Fruit fly (Drosophila melanogaster) whole organism, adult: ENCODE data around the gene CG14984.
A peak's percentile ranks its signal among the peaks of the same experiment; 100 is the strongest.

ENCODE experiments used
- CG11617 ChIP-seq: fragments of 200-800 bp; sonication (Bioruptor generic); optimal IDR thresholded peaks from 2 replicates; lab custom pipeline; 2017; ENCODE audit warnings: mild to moderate bottlenecking, missing biosample characterization, missing genetic modification reagents, missing genetic modification characterization
- CG12768 ChIP-seq: fragments of 200-800 bp; sonication (Bioruptor generic); optimal IDR thresholded peaks from 2 replicates; lab custom pipeline; 2017; ENCODE audit warnings: missing biosample characterization, missing genetic modification characterization, mild to moderate bottlenecking, moderate library complexity, missing genetic modification reagents
- CG14711 ChIP-seq: fragments of 200-800 bp; sonication (Bioruptor generic); optimal IDR thresholded peaks from 2 replicates; lab custom pipeline; 2018; ENCODE audit warnings: missing biosample characterization, mild to moderate bottlenecking, missing genetic modification characterization, moderate library complexity
- CG1620 ChIP-seq: fragments of 200-800 bp; sonication (Bioruptor generic); optimal IDR thresholded peaks from 2 replicates; lab custom pipeline; 2016; ENCODE audit warnings: missing biosample characterization, missing genetic modification characterization
- CG33017 ChIP-seq: fragments of 200-800 bp; sonication (Bioruptor generic); optimal IDR thresholded peaks from 2 replicates; lab custom pipeline; 2018; ENCODE audit warnings: missing biosample characterization, mild to moderate bottlenecking, missing genetic modification characterization, moderate library complexity
- CG5204 ChIP-seq: fragments of 200-800 bp; sonication (Bioruptor generic); optimal IDR thresholded peaks from 2 replicates; lab custom pipeline; 2016; ENCODE audit warnings: missing biosample characterization, missing genetic modification characterization
- CG7045 ChIP-seq: fragments of 200-800 bp; sonication (Bioruptor generic); optimal IDR thresholded peaks from 2 replicates; lab custom pipeline; 2017; ENCODE audit warnings: missing biosample characterization, mild to moderate bottlenecking, missing genetic modification characterization
- CG7101 ChIP-seq: fragments of 200-800 bp; sonication (Bioruptor generic); optimal IDR thresholded peaks from 2 replicates; lab custom pipeline; 2018; ENCODE audit warnings: missing biosample characterization, mild to moderate bottlenecking, missing genetic modification characterization, moderate library complexity
- Clk ChIP-seq: fragments of 200-800 bp; sonication (Bioruptor generic); optimal IDR thresholded peaks from 2 replicates; lab custom pipeline; 2017; ENCODE audit warnings: missing biosample characterization, missing genetic modification characterization
- Crg-1 ChIP-seq: fragments of 200-800 bp; sonication (Bioruptor generic); optimal IDR thresholded peaks from 2 replicates; lab custom pipeline; 2016; ENCODE audit warnings: missing biosample characterization, missing genetic modification characterization
- Hr96 ChIP-seq: fragments of 200-800 bp; sonication (Bioruptor generic); optimal IDR thresholded peaks from 2 replicates; lab custom pipeline; 2016; ENCODE audit warnings: missing biosample characterization, missing genetic modification characterization
- Mnt ChIP-seq: fragments of 200-800 bp; sonication (Bioruptor generic); optimal IDR thresholded peaks from 2 replicates; lab custom pipeline; 2016; ENCODE audit warnings: missing biosample characterization, mild to moderate bottlenecking, missing genetic modification characterization
- bab1 ChIP-seq: fragments of 200-800 bp; sonication (Bioruptor generic); optimal IDR thresholded peaks from 3 replicates; lab custom pipeline; 2019; ENCODE audit warnings: missing biosample characterization, mild to moderate bottlenecking, missing genetic modification characterization, moderate library complexity
- cic ChIP-seq: fragments of 200-800 bp; sonication (Bioruptor generic); optimal IDR thresholded peaks from 2 replicates; lab custom pipeline; 2017; ENCODE audit warnings: missing biosample characterization, mild to moderate bottlenecking, missing genetic modification characterization, moderate library complexity
- cnc ChIP-seq, 2 experiments: fragments of >200 bp; optimal IDR thresholded peaks; 2 replicates each; lab custom pipeline; 2017
- kay ChIP-seq: fragments of 200-800 bp; sonication (Bioruptor generic); peaks from one replicate; lab custom pipeline; 2016; ENCODE audit warnings: missing biosample characterization, missing genetic modification characterization, borderline replicate concordance
- ovo ChIP-seq: fragments of 200-800 bp; sonication (Bioruptor generic); optimal IDR thresholded peaks from 2 replicates; lab custom pipeline; 2016; ENCODE audit warnings: missing biosample characterization, missing genetic modification characterization
- pad ChIP-seq: fragments of 200-800 bp; sonication (Bioruptor generic); optimal IDR thresholded peaks from 3 replicates; lab custom pipeline; 2017; ENCODE audit warnings: missing biosample characterization, missing genetic modification characterization, mild to moderate bottlenecking, moderate library complexity, missing genetic modification reagents
- tj ChIP-seq: fragments of 200-800 bp; sonication (Bioruptor generic); optimal IDR thresholded peaks from 3 replicates; lab custom pipeline; 2017; ENCODE audit warnings: missing biosample characterization, mild to moderate bottlenecking, missing genetic modification characterization, moderate library complexity
- toe ChIP-seq: fragments of 200-800 bp; sonication (Bioruptor generic); optimal IDR thresholded peaks from 2 replicates; lab custom pipeline; 2016; ENCODE audit warnings: missing biosample characterization, missing genetic modification characterization

CG14984 gene

DNA sequence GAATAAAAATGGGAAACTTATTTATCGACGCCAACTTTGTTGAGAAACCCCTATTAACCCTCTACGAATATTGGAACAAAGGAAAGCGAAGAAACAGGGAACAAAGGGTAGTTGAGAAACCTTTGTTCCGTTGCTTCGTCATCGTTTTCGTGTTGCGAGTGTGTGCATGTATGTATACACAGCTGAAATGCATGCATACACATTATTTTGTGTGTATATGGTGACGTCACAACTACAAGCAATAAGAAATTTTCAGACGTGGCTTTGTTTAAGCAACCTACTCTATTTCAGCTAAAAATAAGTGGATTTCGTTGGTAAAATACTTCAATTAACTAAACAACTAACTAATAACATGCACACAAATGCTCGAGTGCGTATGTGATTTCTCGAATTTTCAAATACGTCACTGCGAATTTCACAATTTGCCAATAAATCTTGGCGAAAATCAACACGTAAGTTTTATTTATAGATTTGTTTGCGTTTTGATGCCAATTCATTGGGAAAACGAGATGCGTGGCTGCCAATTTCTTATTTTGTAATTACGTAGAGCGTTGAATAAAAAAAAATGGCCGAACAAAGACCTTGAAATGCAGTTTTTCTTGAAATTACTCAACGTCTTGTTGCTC is 50.4 kb downstream of the CG14984 start:
- TF ChIP-seq tj (GFP tag; lab: Kevin White, UChicago): peak; percentile 87
- TF ChIP-seq cnc (optimal IDR thresholded peaks at IDR 0.05; lab: Kevin White, UChicago): no peak
- TF ChIP-seq CG7101 (tag; lab: Kevin White, UChicago): no peak
- TF ChIP-seq Crg-1 (GFP tag; lab: Kevin White, UChicago): peak; percentile 4
- TF ChIP-seq CG7045 (GFP tag; lab: Kevin White, UChicago): no peak
- TF ChIP-seq Clk (GFP tag; lab: Kevin White, UChicago): peak; percentile 1
- TF ChIP-seq ovo (GFP tag; lab: Kevin White, UChicago): no peak
- TF ChIP-seq CG5204 (GFP tag; lab: Kevin White, UChicago): peak; percentile 10
- no peak for TF ChIP-seq cic (GFP tag; lab: Kevin White, UChicago)
- TF ChIP-seq kay (GFP tag; lab: Kevin White, UChicago): peak; percentile 95
- TF ChIP-seq CG1620 (GFP tag; lab: Kevin White, UChicago): no peak
- no peak for TF ChIP-seq pad (GFP tag; lab: Kevin White, UChicago)
- no peak for TF ChIP-seq CG14711 (tag; lab: Kevin White, UChicago)
- no peak for TF ChIP-seq Hr96
- no peak for TF ChIP-seq CG11617 (GFP tag; lab: Kevin White, UChicago)
- peak; percentile 67 for TF ChIP-seq CG12768 (GFP tag; lab: Kevin White, UChicago)
- no peak for TF ChIP-seq toe
- TF ChIP-seq Mnt (GFP tag; lab: Kevin White, UChicago): peak; percentile 22
- TF ChIP-seq bab1 (GFP tag; lab: Kevin White, UChicago): no peak
- no peak for TF ChIP-seq CG33017 (tag; lab: Kevin White, UChicago)
